Worm (Caenorhabditis elegans) whole organism, young adult: Measurements from ENCODE around the gene F10E9.1.

Experiments
- F10E7.11 ChIP-seq: sonication (generic microtip); optimal IDR thresholded peaks from 2 replicates; lab custom pipeline; 2017; ENCODE audit warnings: mild to moderate bottlenecking, missing genetic modification characterization, moderate library complexity, missing compliant biosample characterization
- F23B12.7 ChIP-seq: sonication (generic microtip); optimal IDR thresholded peaks from 2 replicates; lab custom pipeline; 2017; ENCODE audit warnings: missing genetic modification characterization, mild to moderate bottlenecking, missing compliant biosample characterization, antibody characterized with exemption, moderate library complexity; ENCODE audit not compliant: insufficient read depth
- F33H1.4 ChIP-seq: fragments of 200-800 bp; sonication (Bioruptor generic); IDR thresholded peaks from 2 replicates; pipeline ENCODE4 v1.3.6; 2022; ENCODE audit warnings: missing genetic modification reagents, missing genetic modification characterization, missing compliant biosample characterization
- F49E8.2 ChIP-seq: sonication (generic microtip); optimal IDR thresholded peaks from 3 replicates; lab custom pipeline; 2017; ENCODE audit warnings: missing genetic modification characterization, mild to moderate bottlenecking, missing compliant biosample characterization, antibody characterized with exemption, moderate library complexity; ENCODE audit not compliant: insufficient read depth
- F57A8.1 ChIP-seq: fragments of 200-800 bp; sonication (Bioruptor generic); optimal IDR thresholded peaks from 2 replicates; lab custom pipeline; 2018; ENCODE audit warnings: mild to moderate bottlenecking, missing genetic modification characterization, moderate library complexity, missing compliant biosample characterization
- K11D2.4 ChIP-seq: fragments of 200-800 bp; sonication (Bioruptor generic); IDR thresholded peaks from 2 replicates; pipeline ENCODE4 v1.3.6; 2022; ENCODE audit warnings: missing genetic modification reagents, missing genetic modification characterization, missing compliant biosample characterization
- T26A5.8 ChIP-seq: sonication (generic microtip); optimal IDR thresholded peaks from 2 replicates; lab custom pipeline; 2016; ENCODE audit warnings: missing genetic modification characterization, missing compliant biosample characterization
- Y79H2A.3 ChIP-seq: fragments of 200-800 bp; sonication (Bioruptor generic); conservative IDR thresholded peaks from 2 replicates; pipeline ENCODE4 v1.3.6; 2022; ENCODE audit warnings: missing genetic modification reagents, missing genetic modification characterization, missing compliant biosample characterization
- Y95B8A.8 ChIP-seq: fragments of 200-800 bp; sonication (Bioruptor generic); IDR thresholded peaks from 2 replicates; pipeline ENCODE4 v1.3.6; 2022; ENCODE audit warnings: missing genetic modification reagents, missing genetic modification characterization, missing compliant biosample characterization
- ZK185.1 ChIP-seq: sonication (generic microtip); optimal IDR thresholded peaks from 2 replicates; lab custom pipeline; 2016; ENCODE audit warnings: mild to moderate bottlenecking, missing genetic modification characterization, missing compliant biosample characterization; ENCODE audit not compliant: poor library complexity, severe bottlenecking
- aptf-2 ChIP-seq: fragments of 200-800 bp; sonication (Bioruptor generic); conservative IDR thresholded peaks from 2 replicates; pipeline ENCODE4 v1.3.6; 2022; ENCODE audit warnings: missing genetic modification reagents, missing genetic modification characterization, missing compliant biosample characterization
- aptf-3 ChIP-seq: fragments of 200-800 bp; sonication (Bioruptor generic); IDR thresholded peaks from 2 replicates; pipeline ENCODE4 v1.3.6; 2022; ENCODE audit warnings: missing genetic modification characterization, missing compliant biosample characterization
- atf-7 ChIP-seq: sonication (generic microtip); optimal IDR thresholded peaks from 2 replicates; lab custom pipeline; 2017; ENCODE audit warnings: mild to moderate bottlenecking, missing genetic modification characterization, missing compliant biosample characterization
- athp-1 ChIP-seq: sonication (generic microtip); optimal IDR thresholded peaks from 2 replicates; lab custom pipeline; 2017; ENCODE audit warnings: mild to moderate bottlenecking, missing genetic modification characterization, missing compliant biosample characterization
- bed-2 ChIP-seq: fragments of 200-800 bp; sonication (Bioruptor generic); IDR thresholded peaks from 2 replicates; pipeline ENCODE4 v1.3.6; 2022; ENCODE audit warnings: missing genetic modification reagents, missing genetic modification characterization, missing compliant biosample characterization
- ceh-100 ChIP-seq: fragments of 200-800 bp; sonication (Bioruptor generic); IDR thresholded peaks from 2 replicates; pipeline ENCODE4 v1.3.6; 2022; ENCODE audit warnings: missing genetic modification reagents, missing genetic modification characterization, missing compliant biosample characterization
- ceh-27 ChIP-seq: fragments of 200-800 bp; sonication (Bioruptor generic); optimal IDR thresholded peaks from 2 replicates; lab custom pipeline; 2018; ENCODE audit warnings: mild to moderate bottlenecking, missing genetic modification characterization, moderate library complexity, missing compliant biosample characterization
- ceh-40 ChIP-seq: fragments of 200-800 bp; sonication (Bioruptor generic); IDR thresholded peaks from 2 replicates; pipeline ENCODE4 v1.3.6; 2022; ENCODE audit warnings: missing genetic modification characterization, missing compliant biosample characterization
- ceh-91 ChIP-seq: fragments of 200-800 bp; sonication (Bioruptor generic); IDR thresholded peaks from 2 replicates; pipeline ENCODE4 v1.3.6; 2022; ENCODE audit warnings: missing genetic modification reagents, missing genetic modification characterization, missing compliant biosample characterization
- dpff-1 ChIP-seq: sonication (generic microtip); optimal IDR thresholded peaks from 2 replicates; lab custom pipeline; 2017; ENCODE audit warnings: mild to moderate bottlenecking, missing genetic modification characterization, missing compliant biosample characterization
- egl-18 ChIP-seq: fragments of 200-800 bp; sonication (Bioruptor generic); IDR thresholded peaks from 2 replicates; pipeline ENCODE4 v1.3.6; 2022; ENCODE audit warnings: missing genetic modification reagents, missing genetic modification characterization, missing compliant biosample characterization
- ets-4 ChIP-seq: fragments of 200-800 bp; sonication (Bioruptor generic); optimal IDR thresholded peaks from 2 replicates; lab custom pipeline; 2018; ENCODE audit warnings: mild to moderate bottlenecking, missing genetic modification characterization, missing compliant biosample characterization
- fkh-3 ChIP-seq: sonication (generic microtip); optimal IDR thresholded peaks from 2 replicates; lab custom pipeline; 2016; ENCODE audit warnings: mild to moderate bottlenecking, missing genetic modification characterization, missing compliant biosample characterization
- hlh-12 ChIP-seq: sonication (generic microtip); optimal IDR thresholded peaks from 2 replicates; lab custom pipeline; 2016; ENCODE audit warnings: missing genetic modification characterization, missing compliant biosample characterization
- hmg-20 ChIP-seq: fragments of 200-800 bp; sonication (Bioruptor generic); IDR thresholded peaks from 2 replicates; pipeline ENCODE4 v1.3.6; 2022; ENCODE audit warnings: missing genetic modification reagents, missing genetic modification characterization, missing compliant biosample characterization
- hsf-1 ChIP-seq: fragments of 200-800 bp; sonication (Bioruptor generic); IDR thresholded peaks from 2 replicates; pipeline ENCODE4 v1.3.6; 2022; ENCODE audit warnings: missing genetic modification reagents, missing genetic modification characterization, missing compliant biosample characterization
- let-607 ChIP-seq, 2 experiments: fragments of 200-800 bp in 1 of 2; sonication (Bioruptor generic) in 1 of 2; sonication (generic microtip) in 1 of 2; optimal IDR thresholded peaks; 2 replicates each; lab custom pipeline; 2016 to 2018; ENCODE audit warnings: mild to moderate bottlenecking in 2 of 2, missing compliant biosample characterization in 2 of 2, missing genetic modification characterization in 2 of 2, moderate library complexity in 2 of 2, missing genotype in 1 of 2
- lin-26 ChIP-seq: fragments of 200-800 bp; sonication (Bioruptor generic); IDR thresholded peaks from 2 replicates; pipeline ENCODE4 v1.3.6; 2022; ENCODE audit warnings: missing genetic modification reagents, missing genetic modification characterization, missing compliant biosample characterization
- madf-10 ChIP-seq: sonication (generic microtip); optimal IDR thresholded peaks from 2 replicates; lab custom pipeline; 2016; ENCODE audit warnings: mild to moderate bottlenecking, missing genetic modification characterization, missing compliant biosample characterization
- madf-6 ChIP-seq: fragments of 200-800 bp; sonication (Bioruptor generic); IDR thresholded peaks from 2 replicates; pipeline ENCODE4 v1.3.6; 2022; ENCODE audit warnings: missing genetic modification reagents, missing genetic modification characterization, missing compliant biosample characterization
- mes-4 ChIP-seq: sonication (generic microtip); optimal IDR thresholded peaks from 2 replicates; lab custom pipeline; 2016; ENCODE audit warnings: missing genotype, missing genetic modification characterization, missing compliant biosample characterization
- nfyb-1 ChIP-seq: fragments of 200-800 bp; sonication (Bioruptor generic); IDR thresholded peaks from 2 replicates; pipeline ENCODE4 v1.3.6; 2022; ENCODE audit warnings: missing genetic modification reagents, missing genetic modification characterization, missing compliant biosample characterization
- nhr-179 ChIP-seq: sonication (generic microtip); optimal IDR thresholded peaks from 2 replicates; lab custom pipeline; 2016; ENCODE audit warnings: mild to moderate bottlenecking, missing genetic modification characterization, missing compliant biosample characterization
- nhr-90 ChIP-seq: sonication (generic microtip); optimal IDR thresholded peaks from 2 replicates; lab custom pipeline; 2016; ENCODE audit warnings: missing genotype, mild to moderate bottlenecking, missing genetic modification characterization, missing compliant biosample characterization
- pha-4 ChIP-seq: fragments of 150-350 bp; sonication (generic microtip); optimal IDR thresholded peaks from 2 replicates; lab custom pipeline; 2014; ENCODE audit warnings: missing biosample characterization, missing genetic modification reagents, missing genetic modification characterization
- rcor-1 ChIP-seq: fragments of 200-800 bp; sonication (Bioruptor generic); IDR thresholded peaks from 2 replicates; pipeline ENCODE4 v1.3.6; 2022; ENCODE audit warnings: missing genetic modification reagents, missing genetic modification characterization, missing compliant biosample characterization
- repo-1 ChIP-seq: sonication (generic microtip); optimal IDR thresholded peaks from 2 replicates; lab custom pipeline; 2017; ENCODE audit warnings: mild to moderate bottlenecking, missing genetic modification characterization, missing compliant biosample characterization
- rpc-1 ChIP-seq, 2 experiments: fragments of 150-350 bp in 1 of 2; sonication (generic microtip) in 1 of 2; optimal IDR thresholded peaks; 2 replicates each; lab custom pipeline; 2014 to 2018; ENCODE audit warnings: missing biosample characterization in 1 of 2, missing genetic modification characterization in 1 of 2, missing genetic modification reagents in 1 of 2, missing genotype in 1 of 2
- sdz-38 ChIP-seq: sonication (generic microtip); optimal IDR thresholded peaks from 2 replicates; lab custom pipeline; 2016; ENCODE audit warnings: missing genotype, missing genetic modification characterization, missing compliant biosample characterization
- snpc-1.1 ChIP-seq: sonication (generic microtip); optimal IDR thresholded peaks from 2 replicates; lab custom pipeline; 2017; ENCODE audit warnings: missing genetic modification characterization, mild to moderate bottlenecking, missing compliant biosample characterization, antibody characterized with exemption, moderate library complexity, missing genotype, missing genetic modification reagents; ENCODE audit not compliant: insufficient read depth
- unc-62 ChIP-seq: fragments of 150-350 bp; optimal IDR thresholded peaks from 2 replicates; lab custom pipeline; 2014; ENCODE audit warnings: missing biosample characterization, missing genetic modification reagents, missing genetic modification characterization
- ztf-18 ChIP-seq: sonication (generic microtip); optimal IDR thresholded peaks from 2 replicates; lab custom pipeline; 2016; ENCODE audit warnings: missing genotype, mild to moderate bottlenecking, missing genetic modification characterization, missing compliant biosample characterization
- ztf-22 ChIP-seq: fragments of 200-800 bp; sonication (Bioruptor generic); optimal IDR thresholded peaks from 2 replicates; lab custom pipeline; 2018; ENCODE audit warnings: mild to moderate bottlenecking, missing genetic modification characterization, moderate library complexity, missing compliant biosample characterization
- ztf-25 ChIP-seq: fragments of 200-800 bp; sonication (Bioruptor generic); IDR thresholded peaks from 2 replicates; pipeline ENCODE4 v1.3.6; 2022; ENCODE audit warnings: missing genetic modification reagents, missing genetic modification characterization, missing compliant biosample characterization

The F10E9.1 gene

ce11 chrIII:8303440-8303839 lies 19.5 kb upstream of the F10E9.1 start:
- no peak for TF ChIP-seq ceh-27 (GFP tag; lab: Kevin White, UChicago)
- no peak for TF ChIP-seq F57A8.1
- no peak for TF ChIP-seq lin-26
- no peak for TF ChIP-seq hlh-12 (tag; lab: Kevin White, UChicago)
- TF ChIP-seq nhr-179 (tag; lab: Kevin White, UChicago), result no peak
- no peak for TF ChIP-seq F49E8.2 (tag; lab: Kevin White, UChicago)
- no peak for TF ChIP-seq rpc-1 (optimal IDR thresholded peaks at IDR 0.05; lab: Kevin White, UChicago)
- no peak for TF ChIP-seq rpc-1 (tag; optimal IDR thresholded peaks at IDR 0.05; lab: Kevin White, UChicago)
- no peak for TF ChIP-seq aptf-2 (GFP tag; lab: Robert Waterston, UW)
- TF ChIP-seq nfyb-1 (GFP tag; lab: Robert Waterston, UW), result no peak
- TF ChIP-seq unc-62 (GFP tag; lab: Kevin White, UChicago), result no peak
- TF ChIP-seq dpff-1 (tag; lab: Kevin White, UChicago), result no peak
- no peak for TF ChIP-seq aptf-3
- no peak for TF ChIP-seq fkh-3 (tag; lab: Kevin White, UChicago)

ce11 chrIII:8305304-8305703 lies 17.7 kb upstream of the F10E9.1 start:
- TF ChIP-seq T26A5.8 (tag; lab: Kevin White, UChicago), result no peak
- no peak for TF ChIP-seq hmg-20 (GFP tag; lab: Robert Waterston, UW)
- no peak for TF ChIP-seq athp-1
- TF ChIP-seq hsf-1, result 0 out of 2 replicates have a peak, but pooled peaks have one; percentile 10

- TF ChIP-seq ztf-25 (no peak), rcor-1 (GFP tag; lab: Robert Waterston, UW) (no peak), ZK185.1 (tag; lab: Kevin White, UChicago) (no peak)
Observed at ce11 chrIII:8305816-8306215, 17.1 kb upstream of the F10E9.1 start.

ce11 chrIII:8307356-8307755 lies 15.6 kb upstream of the F10E9.1 start, which contains the start of the genes F10E9.7 and F10E9.5:
F10E9.7 (minus strand) TSS chrIII:8307441.
F10E9.5 (plus strand) TSS chrIII:8307592.
- no peak for TF ChIP-seq Y95B8A.8 (GFP tag; lab: Robert Waterston, UW)
- TF ChIP-seq rcor-1 (GFP tag; lab: Robert Waterston, UW), result peak; percentile 72
- no peak for TF ChIP-seq pha-4 (tag; lab: Kevin White, UChicago)
- peak; percentile 46 for TF ChIP-seq snpc-1.1 (tag; lab: Kevin White, UChicago)
- peak; percentile 70 for TF ChIP-seq ceh-91 (GFP tag; lab: Robert Waterston, UW)
- TF ChIP-seq Y79H2A.3, result no peak
- no peak for TF ChIP-seq repo-1 (tag; lab: Kevin White, UChicago)
- TF ChIP-seq sdz-38, result no peak
- TF ChIP-seq ets-4 (GFP tag; lab: Kevin White, UChicago), result no peak
- TF ChIP-seq hlh-12 (tag; lab: Kevin White, UChicago), result no peak
- TF ChIP-seq nhr-90 (tag; lab: Kevin White, UChicago), result no peak
- peak; percentile 68 for TF ChIP-seq F33H1.4 (GFP tag; lab: Robert Waterston, UW)
- peak; percentile 69 for TF ChIP-seq ceh-100 (GFP tag; lab: Robert Waterston, UW)
- no peak for TF ChIP-seq ztf-22
- peak; percentile 75 for TF ChIP-seq madf-6 (GFP tag; lab: Robert Waterston, UW)
- TF ChIP-seq F23B12.7 (tag; lab: Kevin White, UChicago), result peak; percentile 67
- TF ChIP-seq ceh-40 (GFP tag; lab: Robert Waterston, UW), result peak; percentile 89
- no peak for TF ChIP-seq mes-4 (tag; lab: Kevin White, UChicago)
- peak; percentile 22 for TF ChIP-seq ztf-18
- TF ChIP-seq K11D2.4 (GFP tag; lab: Robert Waterston, UW), result peak; percentile 80
- no peak for TF ChIP-seq egl-18 (GFP tag; lab: Robert Waterston, UW)
- peak in 1 of 2 experiments; percentile 82 for TF ChIP-seq let-607 (tag; optimal IDR thresholded peaks at IDR 0.05; lab: Kevin White, UChicago)
- TF ChIP-seq nfyb-1 (GFP tag; lab: Robert Waterston, UW), result peak; percentile 56; the same call in 1 of the 2 replicates
- peak; percentile 83 for TF ChIP-seq madf-10 (tag; lab: Kevin White, UChicago)
- TF ChIP-seq F10E7.11 (tag; lab: Kevin White, UChicago), result peak; percentile 76
- no peak for TF ChIP-seq rpc-1 (optimal IDR thresholded peaks at IDR 0.05; lab: Kevin White, UChicago)
- no peak for TF ChIP-seq rpc-1 (tag; optimal IDR thresholded peaks at IDR 0.05; lab: Kevin White, UChicago)
- peak; percentile 76 for TF ChIP-seq atf-7
- TF ChIP-seq bed-2 (GFP tag; lab: Robert Waterston, UW), result peak; percentile 62; the same call in 1 of the 2 replicates
